Fruit fly (Drosophila melanogaster) whole organism, embryonic: ENCODE data around the gene H2.0.

Experiments used
- Ada2b ChIP-seq: fragments of 200-800 bp; sonication (Bioruptor generic); IDR thresholded peaks from 2 replicates; pipeline ENCODE4 v1.3.6; 2022; ENCODE audit warnings: missing biosample characterization, missing genetic modification characterization
- Adf1 ChIP-seq: fragments of 200-800 bp; sonication (Bioruptor generic); IDR thresholded peaks from 2 replicates; pipeline ENCODE4 v1.3.6; 2022; ENCODE audit warnings: missing biosample characterization, missing genetic modification characterization
- CG1024 ChIP-seq: fragments of 200-800 bp; sonication (Bioruptor generic); IDR thresholded peaks from 2 replicates; pipeline ENCODE4 v1.3.6; 2022; ENCODE audit warnings: missing biosample characterization, missing genetic modification characterization
- CG10321 ChIP-seq: fragments of 200-800 bp; sonication (Bioruptor generic); IDR thresholded peaks from 2 replicates; pipeline ENCODE4 v1.3.6; 2022; ENCODE audit warnings: missing biosample characterization, missing genetic modification characterization
- CG10959 ChIP-seq: fragments of 200-800 bp; sonication (Bioruptor generic); IDR thresholded peaks from 2 replicates; pipeline ENCODE4 v1.3.6; 2022; ENCODE audit warnings: missing biosample characterization, missing genetic modification characterization
- CG12391 ChIP-seq: fragments of 200-800 bp; sonication (Bioruptor generic); optimal IDR thresholded peaks from 3 replicates; lab custom pipeline; 2018; ENCODE audit warnings: missing biosample characterization, mild to moderate bottlenecking, missing genetic modification characterization, moderate library complexity
- CG13296 ChIP-seq: fragments of 200-800 bp; sonication (Bioruptor generic); optimal IDR thresholded peaks from 3 replicates; lab custom pipeline; 2018; ENCODE audit warnings: missing biosample characterization, mild to moderate bottlenecking, missing genetic modification characterization
- CG13424 ChIP-seq: fragments of 200-800 bp; sonication (Bioruptor generic); optimal IDR thresholded peaks from 2 replicates; lab custom pipeline; 2019; ENCODE audit warnings: missing biosample characterization, mild to moderate bottlenecking, missing genetic modification characterization, moderate library complexity
- CG15479 ChIP-seq: fragments of 200-800 bp; sonication (Bioruptor generic); optimal IDR thresholded peaks from 3 replicates; lab custom pipeline; 2019; ENCODE audit warnings: missing biosample characterization, mild to moderate bottlenecking, missing genetic modification characterization, moderate library complexity
- CG17328 ChIP-seq: fragments of 200-800 bp; sonication (Bioruptor generic); IDR thresholded peaks from 2 replicates; pipeline ENCODE4 v1.3.6; 2022; ENCODE audit warnings: missing biosample characterization, missing genetic modification characterization
- CG7357 ChIP-seq: fragments of 200-800 bp; sonication (Bioruptor generic); IDR thresholded peaks from 3 replicates; pipeline ENCODE4 v1.3.6; 2022; ENCODE audit warnings: missing biosample characterization, missing genetic modification characterization
- CG7556 ChIP-seq: fragments of 200-800 bp; sonication (Bioruptor generic); optimal IDR thresholded peaks from 2 replicates; lab custom pipeline; 2017; ENCODE audit warnings: missing biosample characterization, mild to moderate bottlenecking, missing genetic modification characterization
- CG7745 ChIP-seq: fragments of 200-800 bp; sonication (Bioruptor generic); optimal IDR thresholded peaks from 2 replicates; lab custom pipeline; 2018; ENCODE audit warnings: missing biosample characterization, mild to moderate bottlenecking, missing genetic modification characterization, moderate library complexity
- CG7839 ChIP-seq: fragments of 200-800 bp; sonication (Bioruptor generic); optimal IDR thresholded peaks from 3 replicates; lab custom pipeline; 2018; ENCODE audit warnings: missing biosample characterization, mild to moderate bottlenecking, missing genetic modification characterization, moderate library complexity
- CG7928 ChIP-seq: fragments of 200-800 bp; sonication (Bioruptor generic); optimal IDR thresholded peaks from 2 replicates; lab custom pipeline; 2017; ENCODE audit warnings: missing biosample characterization, mild to moderate bottlenecking, missing genetic modification characterization
- CG7987 ChIP-seq: fragments of 200-800 bp; sonication (Bioruptor generic); optimal IDR thresholded peaks from 2 replicates; lab custom pipeline; 2018; ENCODE audit warnings: missing biosample characterization, mild to moderate bottlenecking, missing genetic modification characterization, moderate library complexity
- CG8089 ChIP-seq: fragments of 200-800 bp; sonication (Bioruptor generic); optimal IDR thresholded peaks from 3 replicates; lab custom pipeline; 2016; ENCODE audit warnings: missing biosample characterization, missing genetic modification characterization
- CG8281 ChIP-seq: fragments of 200-800 bp; sonication (Bioruptor generic); optimal IDR thresholded peaks from 2 replicates; lab custom pipeline; 2018; ENCODE audit warnings: missing biosample characterization, mild to moderate bottlenecking, missing genetic modification characterization, moderate library complexity
- CHES-1-like ChIP-seq: fragments of 200-800 bp; sonication (Bioruptor generic); optimal IDR thresholded peaks from 2 replicates; lab custom pipeline; 2016; ENCODE audit warnings: missing biosample characterization, missing genetic modification characterization
- Dref ChIP-seq: fragments of 200-800 bp; sonication (Bioruptor generic); IDR thresholded peaks from 2 replicates; pipeline ENCODE4 v1.3.6; 2022; ENCODE audit warnings: missing biosample characterization, missing genetic modification characterization
- Ets65A ChIP-seq: fragments of 200-800 bp; sonication (Bioruptor generic); peaks from one replicate; lab custom pipeline; 2016; ENCODE audit warnings: missing biosample characterization, missing genetic modification characterization
- HLHmδ ChIP-seq: fragments of 200-800 bp; sonication (Bioruptor generic); optimal IDR thresholded peaks from 2 replicates; lab custom pipeline; 2018; ENCODE audit warnings: missing biosample characterization, mild to moderate bottlenecking, missing genetic modification characterization, moderate library complexity
- HmgZ ChIP-seq: fragments of 200-800 bp; sonication (Bioruptor generic); optimal IDR thresholded peaks from 2 replicates; lab custom pipeline; 2018; ENCODE audit warnings: missing biosample characterization, mild to moderate bottlenecking, missing genetic modification characterization
- NFAT ChIP-seq: fragments of 200-800 bp; sonication (Bioruptor generic); IDR thresholded peaks from 2 replicates; pipeline ENCODE4 v1.3.6; 2022; ENCODE audit warnings: missing biosample characterization, missing genetic modification characterization
- Scr ChIP-seq: fragments of 200-800 bp; sonication (Bioruptor generic); IDR thresholded peaks from 2 replicates; pipeline ENCODE4 v1.3.6; 2022; ENCODE audit warnings: missing biosample characterization, missing genetic modification characterization; ENCODE audit not compliant: partially characterized antibody
- abd-A ChIP-seq: fragments of 200-800 bp; sonication (Bioruptor generic); optimal IDR thresholded peaks from 3 replicates; lab custom pipeline; 2019; ENCODE audit warnings: missing biosample characterization, mild to moderate bottlenecking, missing genetic modification characterization, moderate library complexity
- al ChIP-seq: fragments of 200-800 bp; sonication (Bioruptor generic); IDR thresholded peaks from 2 replicates; pipeline ENCODE4 v1.3.6; 2022; ENCODE audit warnings: missing biosample characterization, missing genetic modification characterization
- bsh ChIP-seq, 2 experiments: fragments of 200-800 bp; sonication (Bioruptor generic); optimal IDR thresholded peaks; 2 replicates each; lab custom pipeline; 2017 to 2018; ENCODE audit warnings: mild to moderate bottlenecking in 2 of 2, missing biosample characterization in 2 of 2, missing genetic modification characterization in 2 of 2, moderate library complexity in 1 of 2
- cas ChIP-seq: fragments of 200-800 bp; sonication (Bioruptor generic); IDR thresholded peaks from 2 replicates; pipeline ENCODE4 v1.3.6; 2022; ENCODE audit warnings: missing biosample characterization, missing genetic modification characterization
- dati ChIP-seq: fragments of 200-800 bp; sonication (Bioruptor generic); IDR thresholded peaks from 2 replicates; pipeline ENCODE4 v1.3.6; 2022; ENCODE audit warnings: missing biosample characterization, missing genetic modification characterization
- dimm ChIP-seq: fragments of 200-800 bp; sonication (Bioruptor generic); IDR thresholded peaks from 2 replicates; pipeline ENCODE4 v1.3.6; 2022; ENCODE audit warnings: missing biosample characterization, missing genetic modification characterization
- ewg ChIP-seq: fragments of 200-800 bp; sonication (Bioruptor generic); optimal IDR thresholded peaks from 3 replicates; lab custom pipeline; 2017; ENCODE audit warnings: mild to moderate bottlenecking, missing biosample characterization, missing genetic modification reagents, missing genetic modification characterization
- exex ChIP-seq: fragments of 200-800 bp; sonication (Bioruptor generic); optimal IDR thresholded peaks from 4 replicates; lab custom pipeline; 2018; ENCODE audit warnings: missing biosample characterization, mild to moderate bottlenecking, missing genetic modification characterization, moderate library complexity
- gro ChIP-seq: fragments of 200-800 bp; sonication (Bioruptor generic); optimal IDR thresholded peaks from 2 replicates; lab custom pipeline; 2016; ENCODE audit warnings: missing biosample characterization, missing genetic modification characterization
- gt ChIP-seq: fragments of 200-800 bp; sonication (Bioruptor generic); IDR thresholded peaks from 2 replicates; pipeline ENCODE4 v1.3.6; 2022; ENCODE audit warnings: missing biosample characterization, missing genetic modification characterization
- lmd ChIP-seq: fragments of 200-800 bp; sonication (Bioruptor generic); IDR thresholded peaks from 2 replicates; pipeline ENCODE4 v1.3.6; 2022; ENCODE audit warnings: missing biosample characterization, missing genetic modification characterization
- mld ChIP-seq: fragments of 200-800 bp; sonication (Bioruptor generic); IDR thresholded peaks from 3 replicates; pipeline ENCODE4 v1.3.6; 2022; ENCODE audit warnings: missing biosample characterization, missing genetic modification characterization; ENCODE audit not compliant: partially characterized antibody
- nerfin-1 ChIP-seq: fragments of 200-800 bp; sonication (Bioruptor generic); optimal IDR thresholded peaks from 3 replicates; lab custom pipeline; 2019; ENCODE audit warnings: missing biosample characterization, mild to moderate bottlenecking, missing genetic modification characterization, moderate library complexity
- odd ChIP-seq: fragments of 200-800 bp; sonication (Bioruptor generic); optimal IDR thresholded peaks from 2 replicates; lab custom pipeline; 2017; ENCODE audit warnings: missing biosample characterization, mild to moderate bottlenecking, missing genetic modification characterization
- onecut ChIP-seq: fragments of 200-800 bp; sonication (Bioruptor generic); IDR thresholded peaks from 2 replicates; pipeline ENCODE4 v1.3.6; 2022; ENCODE audit warnings: missing biosample characterization, missing genetic modification characterization
- org-1 ChIP-seq: fragments of 200-800 bp; sonication (Bioruptor generic); optimal IDR thresholded peaks from 2 replicates; lab custom pipeline; 2017; ENCODE audit warnings: missing biosample characterization, missing genetic modification characterization
- phol ChIP-seq: fragments of 200-800 bp; sonication (Bioruptor generic); optimal IDR thresholded peaks from 3 replicates; lab custom pipeline; 2018; ENCODE audit warnings: missing biosample characterization, mild to moderate bottlenecking, missing genetic modification characterization, moderate library complexity
- pzg ChIP-seq: fragments of 200-800 bp; sonication (Bioruptor generic); optimal IDR thresholded peaks from 3 replicates; lab custom pipeline; 2018; ENCODE audit warnings: missing biosample characterization, mild to moderate bottlenecking, missing genetic modification characterization, moderate library complexity
- rib ChIP-seq: fragments of 200-800 bp; sonication (Bioruptor generic); IDR thresholded peaks from 2 replicates; pipeline ENCODE4 v1.3.6; 2022; ENCODE audit warnings: missing biosample characterization, missing genetic modification characterization
- row ChIP-seq: fragments of 200-800 bp; sonication (Bioruptor generic); IDR thresholded peaks from 3 replicates; pipeline ENCODE4 v1.3.6; 2022; ENCODE audit warnings: missing biosample characterization, missing genetic modification characterization
- schlank ChIP-seq: fragments of 200-800 bp; sonication (Bioruptor generic); optimal IDR thresholded peaks from 2 replicates; lab custom pipeline; 2018; ENCODE audit warnings: missing biosample characterization, mild to moderate bottlenecking, missing genetic modification characterization
- sens ChIP-seq: fragments of 200-800 bp; sonication (Bioruptor generic); peaks from one replicate; lab custom pipeline; 2016; ENCODE audit warnings: missing biosample characterization, missing genetic modification characterization
- sisA ChIP-seq: fragments of 200-800 bp; sonication (Bioruptor generic); IDR thresholded peaks from 2 replicates; pipeline ENCODE4 v1.3.6; 2022; ENCODE audit warnings: missing biosample characterization, missing genetic modification characterization
- unc-4 ChIP-seq: fragments of 200-800 bp; sonication (Bioruptor generic); IDR thresholded peaks from 2 replicates; pipeline ENCODE4 v1.3.6; 2022; ENCODE audit warnings: missing biosample characterization, missing genetic modification characterization; ENCODE audit not compliant: partially characterized antibody
- z ChIP-seq: fragments of 200-800 bp; sonication (Bioruptor generic); IDR thresholded peaks from 3 replicates; pipeline ENCODE4 v1.3.6; 2022; ENCODE audit warnings: missing biosample characterization, missing genetic modification characterization
- zen2 ChIP-seq: fragments of 200-800 bp; sonication (Bioruptor generic); IDR thresholded peaks from 3 replicates; pipeline ENCODE4 v1.3.6; 2022; ENCODE audit warnings: missing biosample characterization, missing genetic modification characterization; ENCODE audit not compliant: partially characterized antibody

The H2.0 gene

DNA sequence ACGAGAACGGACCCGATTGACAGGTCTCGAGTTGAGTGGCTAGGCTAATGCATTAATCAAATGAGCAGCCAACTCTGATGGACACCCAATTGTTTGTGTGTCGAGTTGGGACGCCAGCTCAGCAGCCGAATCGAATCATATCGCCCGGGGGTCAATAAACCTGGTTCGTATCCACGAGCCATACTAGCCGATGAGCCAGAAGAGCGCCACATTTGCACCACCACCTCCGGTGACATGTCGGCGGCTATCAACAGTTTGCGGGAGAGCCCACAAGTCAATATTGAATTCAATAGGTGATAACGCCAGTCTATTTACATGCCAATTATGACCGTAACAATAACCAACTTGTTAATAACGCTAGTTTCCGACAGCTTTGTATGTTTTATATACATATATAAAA is 45.1 kb downstream of the H2.0 start (continued):
- TF ChIP-seq gt (GFP tag; lab: Robert Waterston, UW) (no peak), CG7928 (GFP tag; lab: Kevin White, UChicago) (peak; percentile 45), Adf1 (GFP tag; lab: Robert Waterston, UW) (0 out of 2 replicates have a peak, but pooled peaks have one; percentile 15), bsh (GFP tag; optimal IDR thresholded peaks at IDR 0.05; lab: Kevin White, UChicago) (peak in 1 of 2 experiments; percentile 55), rib (no peak), al (GFP tag; lab: Robert Waterston, UW) (no peak), dati (GFP tag; lab: Robert Waterston, UW) (no peak), CG7556 (GFP tag; lab: Kevin White, UChicago) (peak; percentile 58), mld (GFP tag; lab: Robert Waterston, UW) (no peak), phol (tag; lab: Kevin White, UChicago) (no peak), Ada2b (GFP tag; lab: Robert Waterston, UW) (0 out of 2 replicates have a peak, but pooled peaks have one; percentile 25), abd-A (tag; lab: Kevin White, UChicago) (peak; percentile 68), NFAT (GFP tag; lab: Robert Waterston, UW) (peak; percentile 46; the same call in 1 of the 2 replicates), cas (GFP tag; lab: Robert Waterston, UW) (no peak), CG8089 (GFP tag; lab: Kevin White, UChicago) (no peak), CG7357 (GFP tag; lab: Robert Waterston, UW) (no peak), Scr (GFP tag; lab: Robert Waterston, UW) (no peak), schlank (tag; lab: Kevin White, UChicago) (peak; percentile 77), CG13424 (peak; percentile 66), sisA (GFP tag; lab: Robert Waterston, UW) (no peak), sens (no peak), odd (GFP tag; lab: Kevin White, UChicago) (peak; percentile 77), unc-4 (no peak), CG10959 (no peak), zen2 (no peak), CG7745 (no peak), CG10321 (GFP tag; lab: Robert Waterston, UW) (no peak), dimm (no peak), CG13296 (GFP tag; lab: Kevin White, UChicago) (peak; percentile 79), CG12391 (tag; lab: Kevin White, UChicago) (peak; percentile 26), exex (peak; percentile 31), CG17328 (no peak), row (GFP tag; lab: Robert Waterston, UW) (no peak), pzg (GFP tag; lab: Kevin White, UChicago) (no peak), onecut (peak; percentile 66), CG7987 (peak; percentile 89), ewg (GFP tag; lab: Kevin White, UChicago) (peak; percentile 14), CHES-1-like (GFP tag; lab: Kevin White, UChicago) (no peak), org-1 (peak; percentile 60), z (GFP tag; lab: Robert Waterston, UW) (peak; percentile 75), CG1024 (GFP tag; lab: Robert Waterston, UW) (peak; percentile 45; the same call in 1 of the 2 replicates), HmgZ (peak; percentile 56), CG8281 (tag; lab: Kevin White, UChicago) (peak; percentile 52), HLHmδ (GFP tag; lab: Kevin White, UChicago) (peak; percentile 86), Ets65A (no peak), nerfin-1 (tag; lab: Kevin White, UChicago) (peak; percentile 56), lmd (GFP tag; lab: Robert Waterston, UW) (no peak), CG15479 (GFP tag; lab: Kevin White, UChicago) (no peak), CG7839 (peak; percentile 38), Dref (GFP tag; lab: Robert Waterston, UW) (no peak), gro (GFP tag; lab: Kevin White, UChicago) (no peak)
